Worm (Caenorhabditis elegans) whole organism, early embryonic: ENCODE results near the gene acdh-7.

Source experiments
- B0310.2 ChIP-seq: sonication (generic microtip); optimal IDR thresholded peaks from 2 replicates; lab custom pipeline; 2016; ENCODE audit warnings: mild to moderate bottlenecking, missing genetic modification characterization, missing compliant biosample characterization
- F13C5.2 ChIP-seq: sonication (generic microtip); optimal IDR thresholded peaks from 2 replicates; lab custom pipeline; 2017; ENCODE audit warnings: mild to moderate bottlenecking, missing genetic modification characterization, inconsistent platforms, missing compliant biosample characterization
- aly-1 ChIP-seq: sonication (generic microtip); optimal IDR thresholded peaks from 2 replicates; lab custom pipeline; 2016; ENCODE audit warnings: missing genetic modification characterization, missing compliant biosample characterization
- ama-1 ChIP-seq: fragments of 150-350 bp; optimal IDR thresholded peaks from 2 replicates; lab custom pipeline; 2014
- ceh-13 ChIP-seq: fragments of 200-800 bp; sonication (Bioruptor generic); optimal IDR thresholded peaks from 2 replicates; lab custom pipeline; 2018; ENCODE audit warnings: mild to moderate bottlenecking, missing genetic modification characterization, missing compliant biosample characterization
- ceh-36 ChIP-seq: sonication (generic microtip); optimal IDR thresholded peaks from 2 replicates; lab custom pipeline; 2016; ENCODE audit warnings: missing genetic modification characterization, inconsistent platforms, missing compliant biosample characterization
- ets-7 ChIP-seq: sonication (generic microtip); optimal IDR thresholded peaks from 2 replicates; lab custom pipeline; 2016; ENCODE audit warnings: missing genotype, missing genetic modification characterization, missing compliant biosample characterization
- flt-1 ChIP-seq: fragments of 200-800 bp; sonication (Bioruptor generic); IDR thresholded peaks from 2 replicates; pipeline ENCODE4 v1.3.6; 2022; ENCODE audit warnings: missing genetic modification characterization, missing compliant biosample characterization
- hmbx-1 ChIP-seq: sonication (generic microtip); optimal IDR thresholded peaks from 2 replicates; lab custom pipeline; 2016; ENCODE audit warnings: mild to moderate bottlenecking, missing genetic modification characterization, missing compliant biosample characterization
- hmg-4 ChIP-seq: fragments of 200-800 bp; sonication (Bioruptor generic); optimal IDR thresholded peaks from 2 replicates; lab custom pipeline; 2018; ENCODE audit warnings: mild to moderate bottlenecking, missing genetic modification characterization, missing compliant biosample characterization
- hnd-1 ChIP-seq: sonication (generic microtip); optimal IDR thresholded peaks from 2 replicates; lab custom pipeline; 2016; ENCODE audit warnings: missing genetic modification characterization, missing compliant biosample characterization
- pes-1 ChIP-seq: fragments of 200-800 bp; sonication (Bioruptor generic); IDR thresholded peaks from 2 replicates; pipeline ENCODE4 v1.3.6; 2022; ENCODE audit warnings: missing genetic modification reagents, missing genetic modification characterization, missing compliant biosample characterization
- scrt-1 ChIP-seq: fragments of 200-800 bp; sonication (Bioruptor generic); IDR thresholded peaks from 2 replicates; pipeline ENCODE4 v1.3.6; 2022; ENCODE audit warnings: missing genetic modification characterization, missing compliant biosample characterization
- sea-1 ChIP-seq: fragments of 200-800 bp; sonication (Bioruptor generic); conservative IDR thresholded peaks from 2 replicates; pipeline ENCODE4 v1.3.6; 2022; ENCODE audit warnings: missing genetic modification characterization, missing compliant biosample characterization
- tbx-11 ChIP-seq: fragments of 200-800 bp; sonication (Bioruptor generic); IDR thresholded peaks from 2 replicates; pipeline ENCODE4 v1.3.6; 2022; ENCODE audit warnings: missing genetic modification characterization, missing compliant biosample characterization
- tbx-37 ChIP-seq: fragments of 200-800 bp; sonication (Bioruptor generic); conservative IDR thresholded peaks from 2 replicates; pipeline ENCODE4 v1.3.6; 2022; ENCODE audit warnings: missing genetic modification reagents, missing genetic modification characterization, missing compliant biosample characterization
- tra-4 ChIP-seq: sonication (generic microtip); optimal IDR thresholded peaks from 2 replicates; lab custom pipeline; 2017; ENCODE audit warnings: missing genetic modification characterization, missing compliant biosample characterization

Gene acdh-7

DNA sequence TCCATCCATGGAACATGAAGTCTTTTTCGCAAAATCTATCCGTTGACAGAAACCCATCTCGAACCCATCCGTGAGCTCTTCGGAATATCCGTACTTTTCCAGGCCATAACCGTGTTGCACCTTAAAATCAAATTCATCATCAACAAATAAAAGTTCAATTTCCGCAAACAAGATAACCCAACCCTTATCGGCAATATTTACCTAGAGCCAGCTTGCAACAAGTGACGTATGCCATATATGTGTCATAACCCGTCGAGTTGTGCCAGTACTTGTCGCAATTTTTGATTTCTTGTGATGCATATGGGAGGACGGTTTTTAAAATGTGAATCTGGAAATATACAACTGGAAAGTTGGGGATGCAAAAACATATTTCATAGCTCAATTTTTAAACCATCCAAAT is 11.1 kb downstream of the acdh-7 start:
- TF ChIP-seq F13C5.2 (tag; lab: Kevin White, UChicago) (no peak), sea-1 (GFP tag; lab: Robert Waterston, UW) (no peak), flt-1 (GFP tag; lab: Robert Waterston, UW) (no peak), ceh-36 (tag; lab: Kevin White, UChicago) (no peak), aly-1 (no peak), scrt-1 (GFP tag; lab: Robert Waterston, UW) (no peak), hmg-4 (GFP tag; lab: Kevin White, UChicago) (no peak)

DNA sequence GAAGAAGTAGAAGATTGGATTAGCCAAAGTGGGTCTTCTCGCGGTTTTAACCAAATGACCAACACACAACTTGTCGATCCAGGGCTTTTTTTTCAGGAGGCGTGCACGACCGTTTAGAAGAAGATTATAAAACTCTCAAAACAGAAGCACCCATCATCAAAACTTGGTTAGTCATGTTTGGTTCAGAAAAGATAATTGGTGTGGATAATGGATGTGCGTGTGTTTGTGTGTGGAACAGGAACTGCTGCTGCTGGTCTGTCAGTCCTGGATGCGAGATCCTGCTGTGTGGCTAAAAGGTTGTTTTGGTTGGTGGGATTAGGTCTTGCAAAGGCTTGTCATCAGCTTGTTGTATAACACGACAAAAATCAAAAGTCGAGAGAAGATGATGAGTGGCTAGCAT is 13.5 kb downstream of the acdh-7 start:
- no peak for TF ChIP-seq F13C5.2 (tag; lab: Kevin White, UChicago)
- no peak for TF ChIP-seq hnd-1
- no peak for TF ChIP-seq tra-4 (tag; lab: Kevin White, UChicago)
- TF ChIP-seq ets-7: no peak
- TF ChIP-seq aly-1: no peak
- no peak for TF ChIP-seq ceh-36 (tag; lab: Kevin White, UChicago)
- no peak for TF ChIP-seq scrt-1 (GFP tag; lab: Robert Waterston, UW)
- no peak for TF ChIP-seq ceh-13 (GFP tag; lab: Kevin White, UChicago)

DNA sequence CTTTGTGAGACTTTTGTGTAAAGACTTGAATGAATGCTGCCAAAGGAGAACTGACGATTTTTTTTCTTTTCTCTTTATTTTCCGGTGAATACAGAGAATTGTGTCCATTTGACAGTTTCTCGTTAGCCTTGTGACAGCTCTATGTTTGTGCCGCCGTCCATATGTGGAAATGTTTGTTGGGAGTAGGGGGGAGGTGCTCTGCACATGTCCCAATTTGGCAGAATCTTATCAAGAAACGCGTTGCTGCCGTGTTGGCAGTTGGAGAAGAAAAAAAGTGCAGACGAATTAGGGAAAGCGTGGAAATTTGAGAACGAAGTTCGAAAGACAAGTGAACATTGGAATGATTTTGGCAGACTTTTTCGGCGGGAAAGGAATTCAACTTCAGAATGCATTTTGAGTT is 19.1 kb downstream of the acdh-7 start:
- TF ChIP-seq sea-1 (GFP tag; lab: Robert Waterston, UW): no peak
- no peak for TF ChIP-seq flt-1 (GFP tag; lab: Robert Waterston, UW)
- no peak for TF ChIP-seq ets-7
- TF ChIP-seq hmg-4 (GFP tag; lab: Kevin White, UChicago): no peak
- no peak for TF ChIP-seq scrt-1 (GFP tag; lab: Robert Waterston, UW)

DNA sequence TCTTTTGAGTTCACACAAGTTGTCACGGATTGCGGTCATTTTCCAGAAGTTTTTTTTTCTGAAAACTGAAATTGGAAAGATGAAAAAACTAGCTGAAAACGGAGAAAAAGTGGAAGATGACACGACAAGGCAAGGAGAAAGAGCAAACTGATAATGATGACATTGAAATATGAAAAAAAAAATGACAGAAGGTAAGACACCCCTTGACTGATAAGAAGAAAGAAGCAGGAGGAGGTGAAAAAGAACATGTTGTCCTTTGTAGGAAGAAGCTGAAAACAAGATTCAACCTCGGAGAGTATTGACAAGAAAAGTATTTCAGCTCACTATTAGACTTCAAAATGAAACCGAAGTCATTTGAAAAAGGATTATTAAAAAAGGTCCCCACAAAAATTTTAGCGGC is 21.8 kb downstream of the acdh-7 start, which contains the start of gene B0302.5:
TSS of gene B0302.5 (minus strand) at position 58 of the 400 bp plus-strand sequence.
- TF ChIP-seq pes-1 (GFP tag; lab: Robert Waterston, UW): no peak
- TF ChIP-seq tbx-11 (GFP tag; lab: Robert Waterston, UW): no peak
- no peak for TF ChIP-seq hmbx-1
- TF ChIP-seq flt-1 (GFP tag; lab: Robert Waterston, UW): no peak
- no peak for TF ChIP-seq aly-1
- no peak for TF ChIP-seq ceh-13 (GFP tag; lab: Kevin White, UChicago)
- TF ChIP-seq F13C5.2 (tag; lab: Kevin White, UChicago): no peak
- TF ChIP-seq tbx-37 (GFP tag; lab: Robert Waterston, UW): no peak
- TF ChIP-seq scrt-1 (GFP tag; lab: Robert Waterston, UW): no peak
- TF ChIP-seq ets-7: no peak
- TF ChIP-seq hnd-1: no peak
- no peak for TF ChIP-seq B0310.2
- TF ChIP-seq ama-1 (lab: Kevin White, UChicago): no peak
- no peak for TF ChIP-seq ceh-36 (tag; lab: Kevin White, UChicago)
- TF ChIP-seq hmg-4 (GFP tag; lab: Kevin White, UChicago): no peak
- no peak for TF ChIP-seq tra-4 (tag; lab: Kevin White, UChicago)
- no peak for TF ChIP-seq sea-1 (GFP tag; lab: Robert Waterston, UW)

DNA sequence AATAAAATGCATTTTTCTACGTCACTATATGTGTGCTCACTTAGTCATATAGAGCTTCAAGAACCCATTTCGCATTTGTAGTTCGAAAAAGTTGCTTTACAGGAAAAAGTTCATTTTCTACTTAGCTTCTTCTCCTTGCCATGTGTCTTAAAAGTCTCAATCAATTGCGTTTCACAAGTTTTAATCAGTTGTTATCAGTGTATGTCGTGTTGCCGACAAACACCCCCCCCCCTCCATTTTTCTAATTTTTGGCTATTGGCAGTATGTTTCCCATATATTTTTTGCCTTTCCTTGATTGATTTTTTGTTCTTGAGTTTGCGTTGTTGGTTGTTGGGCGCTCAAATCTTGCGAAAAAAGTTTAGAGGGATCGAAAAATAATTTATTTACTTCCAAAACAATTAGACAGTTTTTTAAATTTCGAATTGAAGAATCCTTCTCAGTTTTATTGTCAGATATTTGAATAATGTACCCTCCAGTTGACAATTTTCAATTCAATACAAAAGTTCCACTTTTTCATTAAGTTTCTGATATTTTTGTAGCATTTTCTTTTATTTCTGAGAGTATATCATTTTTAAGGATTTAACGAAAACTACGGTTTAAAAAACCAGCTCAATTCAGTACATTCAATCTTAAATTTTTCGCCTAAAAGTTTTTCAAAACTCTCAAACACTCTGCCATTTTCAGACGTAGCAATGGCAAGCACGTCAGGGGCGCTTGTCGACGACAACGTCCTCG is 31.0 kb downstream of the acdh-7 start, which contains the start of gene sid-3:
TSS of gene sid-3 (plus strand) at position 685 of the 735 bp plus-strand sequence.
- TF ChIP-seq F13C5.2 (tag; lab: Kevin White, UChicago) (no peak), ceh-13 (GFP tag; lab: Kevin White, UChicago) (no peak), hnd-1 (no peak), ceh-36 (tag; lab: Kevin White, UChicago) (no peak), pes-1 (GFP tag; lab: Robert Waterston, UW) (no peak), tra-4 (tag; lab: Kevin White, UChicago) (no peak), B0310.2 (no peak), flt-1 (GFP tag; lab: Robert Waterston, UW) (no peak), sea-1 (GFP tag; lab: Robert Waterston, UW) (no peak), tbx-37 (GFP tag; lab: Robert Waterston, UW) (no peak), tbx-11 (GFP tag; lab: Robert Waterston, UW) (no peak), scrt-1 (GFP tag; lab: Robert Waterston, UW) (no peak), hmbx-1 (no peak), hmg-4 (GFP tag; lab: Kevin White, UChicago) (no peak), ama-1 (lab: Kevin White, UChicago) (no peak)

DNA sequence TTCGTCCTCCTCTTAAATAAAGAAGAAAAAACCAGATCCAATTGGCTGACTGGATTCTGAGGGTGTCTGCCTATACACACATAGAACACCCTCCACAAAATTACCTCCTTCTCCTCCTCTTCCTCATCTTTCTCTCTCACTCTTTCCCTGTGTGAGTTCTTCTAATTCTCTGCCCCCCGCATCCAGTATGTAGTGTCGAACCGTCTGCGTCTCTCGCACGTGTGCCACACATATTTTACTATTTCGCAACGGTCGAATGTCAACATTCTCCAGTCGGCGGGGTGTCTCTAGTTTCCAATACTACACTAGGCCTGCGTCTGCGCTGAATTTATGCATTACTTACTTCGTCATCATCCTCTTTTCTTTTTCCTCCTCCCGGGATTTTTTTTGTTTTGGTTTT is 32.5 kb downstream of the acdh-7 start:
- TF ChIP-seq tra-4 (tag; lab: Kevin White, UChicago): no peak
- TF ChIP-seq sea-1 (GFP tag; lab: Robert Waterston, UW): no peak
- TF ChIP-seq F13C5.2 (tag; lab: Kevin White, UChicago): peak; percentile 37
- no peak for TF ChIP-seq flt-1 (GFP tag; lab: Robert Waterston, UW)
- TF ChIP-seq ama-1 (lab: Kevin White, UChicago): no peak
- peak; percentile 33 for TF ChIP-seq aly-1
- TF ChIP-seq hmg-4 (GFP tag; lab: Kevin White, UChicago): peak; percentile 67

DNA sequence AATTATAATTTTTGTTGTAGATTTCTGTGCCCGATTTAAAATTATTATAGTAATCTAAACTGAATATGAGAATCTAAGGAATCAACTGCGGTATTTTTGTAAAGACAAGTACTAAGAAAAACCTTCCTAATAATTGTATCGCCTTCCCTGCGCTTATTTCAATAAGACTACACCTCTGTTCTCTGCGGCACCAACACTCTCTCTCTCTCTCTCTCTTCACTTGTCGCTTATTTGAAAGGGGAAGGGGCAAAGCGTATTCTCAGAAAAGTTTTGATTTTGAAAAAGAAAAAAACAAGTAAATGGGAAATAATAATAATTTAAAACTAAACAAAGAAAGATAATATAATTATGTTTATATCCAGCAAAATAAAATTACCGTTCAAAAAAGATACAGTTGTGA is 35.7 kb downstream of the acdh-7 start:
- TF ChIP-seq flt-1 (GFP tag; lab: Robert Waterston, UW): peak; percentile 65; the same call in 1 of the 2 replicates
- TF ChIP-seq tbx-37 (GFP tag; lab: Robert Waterston, UW): peak; percentile 47; the same call in 1 of the 2 replicates
- no peak for TF ChIP-seq ama-1 (lab: Kevin White, UChicago)
- TF ChIP-seq sea-1 (GFP tag; lab: Robert Waterston, UW): no peak
- peak; percentile 77 for TF ChIP-seq F13C5.2 (tag; lab: Kevin White, UChicago)
- peak; percentile 66; the same call in 1 of the 2 replicates for TF ChIP-seq pes-1 (GFP tag; lab: Robert Waterston, UW)
- no peak for TF ChIP-seq hnd-1
- TF ChIP-seq scrt-1 (GFP tag; lab: Robert Waterston, UW): no peak
- peak; percentile 6 for TF ChIP-seq hmg-4 (GFP tag; lab: Kevin White, UChicago)
- no peak for TF ChIP-seq tra-4 (tag; lab: Kevin White, UChicago)
- TF ChIP-seq hmbx-1: no peak
- TF ChIP-seq ceh-13 (GFP tag; lab: Kevin White, UChicago): no peak
- TF ChIP-seq tbx-11 (GFP tag; lab: Robert Waterston, UW): no peak
